Worm (Caenorhabditis elegans): Measurements from ENCODE around the gene daf-12.

daf-12 gene

DNA sequence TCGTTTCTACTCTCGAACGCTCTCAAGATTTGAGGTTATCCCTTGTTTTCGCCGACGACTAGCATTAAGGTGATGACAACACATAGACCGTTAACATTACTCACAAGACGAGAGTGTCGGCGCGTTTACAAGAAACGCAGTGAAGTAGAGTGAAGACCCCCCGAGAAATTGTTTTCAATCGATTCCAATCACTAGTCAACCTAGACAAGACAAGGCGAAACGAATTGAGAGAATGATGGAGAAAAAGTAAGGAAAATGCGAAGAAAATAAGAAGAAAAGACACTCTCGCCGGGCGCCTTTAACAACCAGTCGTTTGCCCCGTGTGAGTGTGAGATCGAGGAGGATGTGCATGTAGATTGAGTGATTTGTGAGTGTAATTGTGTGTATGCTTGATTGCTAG lies 48.8 kb downstream of the daf-12 start:
- TF ChIP-seq hmg-4 (GFP tag; optimal IDR thresholded peaks at IDR 0.05) (peak; percentile 31), tbx-37 (GFP tag; conservative IDR thresholded peaks at IDR 0.05) (no peak)

DNA sequence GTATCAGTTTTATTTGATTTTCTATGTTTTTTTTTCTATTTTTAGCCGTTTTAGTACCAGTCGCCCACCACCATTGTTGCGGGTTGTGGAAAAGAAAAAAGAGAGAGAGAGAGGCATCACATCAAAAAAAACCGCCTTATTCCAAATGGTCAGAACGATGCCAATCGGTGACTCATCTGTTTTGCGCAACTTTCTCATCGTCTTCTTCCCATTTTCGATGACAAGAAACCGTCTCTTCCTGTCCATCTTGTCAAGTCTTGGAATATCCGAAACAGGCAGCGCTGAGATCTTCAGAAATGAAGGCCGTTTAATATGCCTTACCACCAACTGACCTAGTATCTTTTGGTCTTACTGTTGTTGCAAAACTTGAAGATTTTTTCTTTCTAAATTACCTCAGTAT lies 50.8 kb downstream of the daf-12 start:
- TF ChIP-seq ama-1 (optimal IDR thresholded peaks at IDR 0.05), result no peak
- no peak for TF ChIP-seq hnd-1 (tag; optimal IDR thresholded peaks at IDR 0.05)
- TF ChIP-seq flt-1 (GFP tag; IDR thresholded peaks at IDR 0.05), result no peak

DNA sequence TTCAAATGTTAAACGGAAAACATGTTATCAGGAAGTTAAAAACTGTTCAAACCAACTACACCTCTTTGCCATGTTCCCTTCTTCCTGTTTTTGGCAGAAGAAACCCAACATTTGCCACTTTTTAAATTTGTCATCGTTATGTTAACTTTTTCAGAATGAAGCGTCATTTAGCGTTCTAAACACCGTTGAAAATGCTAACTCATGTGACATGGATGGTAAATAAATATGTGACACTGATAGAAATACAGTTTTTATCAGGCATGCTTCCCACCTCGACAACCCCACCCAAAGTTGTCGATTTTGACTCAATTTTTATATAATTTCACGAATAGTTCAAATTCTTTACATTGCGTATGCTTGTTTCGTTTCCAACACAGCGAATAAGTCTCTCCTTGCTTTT lies 51.6 kb downstream of the daf-12 start:
- TF ChIP-seq tbx-11 (GFP tag; IDR thresholded peaks at IDR 0.05), result no peak
- no peak for TF ChIP-seq flt-1 (GFP tag; IDR thresholded peaks at IDR 0.05)
- TF ChIP-seq hmg-4 (GFP tag; optimal IDR thresholded peaks at IDR 0.05), result no peak
- TF ChIP-seq hmbx-1 (tag; optimal IDR thresholded peaks at IDR 0.05), result no peak
- TF ChIP-seq ceh-13 (GFP tag; optimal IDR thresholded peaks at IDR 0.05), result no peak
- no peak for TF ChIP-seq pes-1 (GFP tag; IDR thresholded peaks at IDR 0.05)
- TF ChIP-seq B0310.2 (tag; optimal IDR thresholded peaks at IDR 0.05), result no peak
- no peak for TF ChIP-seq sea-1 (GFP tag; conservative IDR thresholded peaks at IDR 0.05)

DNA sequence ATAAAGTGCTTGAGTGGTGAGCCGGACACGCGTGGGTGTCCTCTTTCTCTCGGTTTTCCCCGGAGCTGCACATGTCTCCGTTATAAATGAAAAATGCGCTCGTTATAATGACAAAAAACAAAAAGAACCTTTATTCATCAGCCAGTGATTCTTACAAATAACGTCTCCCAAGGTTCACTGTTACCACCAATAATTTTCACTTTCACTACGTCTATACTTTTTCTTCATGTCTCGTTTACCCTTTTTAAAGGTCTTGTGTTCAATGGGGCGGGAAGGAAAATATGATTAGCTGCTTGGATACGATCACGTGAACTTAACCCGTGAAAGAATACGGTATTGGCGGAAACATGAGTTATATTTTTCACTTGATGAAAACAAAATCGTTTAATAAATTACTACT lies 52.6 kb downstream of the daf-12 start:
- no peak for TF ChIP-seq tbx-37 (GFP tag; conservative IDR thresholded peaks at IDR 0.05)

DNA sequence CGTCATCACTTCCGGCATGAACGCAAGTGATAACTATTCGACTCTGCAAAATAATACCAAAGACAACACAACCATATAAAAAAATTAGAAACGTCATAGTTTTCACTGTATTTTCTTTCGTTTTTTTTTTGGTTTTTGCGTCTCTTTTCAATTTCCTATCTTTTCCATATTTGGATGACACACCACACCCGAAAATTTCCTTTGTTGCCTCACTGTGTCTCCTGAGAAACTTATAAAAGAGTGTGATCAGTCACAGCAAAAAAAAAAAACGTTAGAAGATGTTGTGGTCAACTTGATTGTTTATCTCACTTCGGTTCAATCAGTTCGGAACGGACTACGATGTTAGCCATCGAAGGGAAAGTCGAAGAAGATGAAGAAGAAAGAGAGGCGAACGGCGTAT lies 54.0 kb downstream of the daf-12 start:
- TF ChIP-seq pes-1 (GFP tag; IDR thresholded peaks at IDR 0.05), result no peak
- TF ChIP-seq tra-4 (tag; optimal IDR thresholded peaks at IDR 0.05), result no peak
- no peak for TF ChIP-seq hmbx-1 (tag; optimal IDR thresholded peaks at IDR 0.05)
- TF ChIP-seq flt-1 (GFP tag; IDR thresholded peaks at IDR 0.05), result no peak
- TF ChIP-seq tbx-37 (GFP tag; conservative IDR thresholded peaks at IDR 0.05), result no peak
- no peak for TF ChIP-seq scrt-1 (GFP tag; IDR thresholded peaks at IDR 0.05)
- TF ChIP-seq ceh-36 (tag; optimal IDR thresholded peaks at IDR 0.05), result no peak
- no peak for TF ChIP-seq aly-1 (tag; optimal IDR thresholded peaks at IDR 0.05)
- no peak for TF ChIP-seq B0310.2 (tag; optimal IDR thresholded peaks at IDR 0.05)
- no peak for TF ChIP-seq hmg-4 (GFP tag; optimal IDR thresholded peaks at IDR 0.05)
- TF ChIP-seq ceh-13 (GFP tag; optimal IDR thresholded peaks at IDR 0.05), result no peak
- no peak for TF ChIP-seq ama-1 (optimal IDR thresholded peaks at IDR 0.05)
- no peak for TF ChIP-seq F13C5.2 (tag; optimal IDR thresholded peaks at IDR 0.05)
- no peak for TF ChIP-seq hnd-1 (tag; optimal IDR thresholded peaks at IDR 0.05)
- no peak for TF ChIP-seq ets-7 (tag; optimal IDR thresholded peaks at IDR 0.05)
- no peak for TF ChIP-seq sea-1 (GFP tag; conservative IDR thresholded peaks at IDR 0.05)
- no peak for TF ChIP-seq tbx-11 (GFP tag; IDR thresholded peaks at IDR 0.05)

DNA sequence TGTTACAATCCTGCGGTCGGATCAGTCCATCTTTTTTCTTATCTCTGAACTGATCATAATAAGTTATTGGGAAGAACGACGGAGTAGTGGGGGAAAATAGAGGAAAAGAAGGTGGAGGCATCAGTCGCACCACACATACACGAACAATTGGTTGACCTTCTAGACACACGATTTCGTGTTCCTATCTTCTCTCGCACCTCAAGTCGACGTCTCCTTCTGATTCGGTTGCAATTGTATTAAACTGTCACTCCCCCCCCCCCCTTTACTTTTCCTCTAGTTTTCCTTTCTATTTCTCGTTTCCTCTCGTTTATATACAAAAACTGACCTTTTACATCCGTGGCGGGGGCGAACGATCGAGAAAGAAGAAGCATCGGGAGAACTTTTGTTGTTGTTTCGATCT lies 55.5 kb downstream of the daf-12 start:
- TF ChIP-seq tra-4 (tag; optimal IDR thresholded peaks at IDR 0.05) (no peak), hmg-4 (GFP tag; optimal IDR thresholded peaks at IDR 0.05) (peak; percentile 2), flt-1 (GFP tag; IDR thresholded peaks at IDR 0.05) (no peak)

DNA sequence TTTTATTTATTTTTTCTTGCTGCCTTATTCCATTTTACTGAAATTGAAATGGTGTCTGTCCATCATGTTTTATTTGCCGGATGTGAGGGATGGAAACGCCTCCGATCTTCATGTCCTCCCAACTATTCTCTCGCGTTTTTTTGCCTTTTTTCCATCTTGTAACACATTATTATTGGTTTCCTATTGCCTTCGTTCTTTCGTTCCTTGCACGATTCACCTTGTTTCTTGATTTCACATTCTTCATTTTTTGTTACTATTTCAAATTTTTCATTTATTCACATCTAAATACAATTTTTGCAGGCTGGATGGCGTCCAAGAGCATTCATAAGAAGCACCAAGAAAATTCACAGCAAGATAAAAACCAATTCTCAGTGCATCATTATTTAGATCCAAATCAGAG lies 55.9 kb downstream of the daf-12 start, which contains the start of gene yap-1:
Gene yap-1, plus strand, starts transcription at position 301 of the 400 bp plus-strand sequence.
- no peak for TF ChIP-seq tra-4 (tag; optimal IDR thresholded peaks at IDR 0.05)
- no peak for TF ChIP-seq ceh-36 (tag; optimal IDR thresholded peaks at IDR 0.05)
- no peak for TF ChIP-seq ets-7 (tag; optimal IDR thresholded peaks at IDR 0.05)
- TF ChIP-seq hmbx-1 (tag; optimal IDR thresholded peaks at IDR 0.05), result no peak
- TF ChIP-seq flt-1 (GFP tag; IDR thresholded peaks at IDR 0.05), result no peak
- no peak for TF ChIP-seq ceh-13 (GFP tag; optimal IDR thresholded peaks at IDR 0.05)
- no peak for TF ChIP-seq F13C5.2 (tag; optimal IDR thresholded peaks at IDR 0.05)
- TF ChIP-seq scrt-1 (GFP tag; IDR thresholded peaks at IDR 0.05), result no peak
- TF ChIP-seq hmg-4 (GFP tag; optimal IDR thresholded peaks at IDR 0.05), result no peak
- TF ChIP-seq tbx-37 (GFP tag; conservative IDR thresholded peaks at IDR 0.05), result no peak
- TF ChIP-seq hnd-1 (tag; optimal IDR thresholded peaks at IDR 0.05), result no peak
- TF ChIP-seq sea-1 (GFP tag; conservative IDR thresholded peaks at IDR 0.05), result no peak
- no peak for TF ChIP-seq tbx-11 (GFP tag; IDR thresholded peaks at IDR 0.05)
- no peak for TF ChIP-seq ama-1 (optimal IDR thresholded peaks at IDR 0.05)
- no peak for TF ChIP-seq pes-1 (GFP tag; IDR thresholded peaks at IDR 0.05)

DNA sequence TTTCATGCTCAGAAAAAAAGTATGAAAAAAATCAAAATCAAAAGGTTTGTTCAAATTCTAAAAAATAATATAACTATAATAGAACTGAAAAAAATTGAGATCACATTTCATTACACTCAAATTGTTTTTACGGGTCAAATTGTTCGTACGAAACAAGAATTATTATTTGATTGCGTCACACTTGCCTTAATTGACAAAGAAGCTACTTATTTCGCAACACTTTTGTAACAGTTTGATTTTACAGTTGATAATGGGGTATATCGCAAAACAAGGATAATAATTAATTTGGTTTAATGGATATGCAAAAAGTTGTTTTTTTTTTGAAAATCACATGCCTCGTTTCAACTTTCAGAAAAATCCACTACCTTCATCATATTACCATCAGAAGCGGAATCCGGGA lies 56.3 kb downstream of the daf-12 start:
- no peak for TF ChIP-seq B0310.2 (tag; optimal IDR thresholded peaks at IDR 0.05)
- no peak for TF ChIP-seq ama-1 (optimal IDR thresholded peaks at IDR 0.05)
- no peak for TF ChIP-seq tra-4 (tag; optimal IDR thresholded peaks at IDR 0.05)
- no peak for TF ChIP-seq scrt-1 (GFP tag; IDR thresholded peaks at IDR 0.05)
- no peak for TF ChIP-seq aly-1 (tag; optimal IDR thresholded peaks at IDR 0.05)
- TF ChIP-seq hnd-1 (tag; optimal IDR thresholded peaks at IDR 0.05), result no peak
- TF ChIP-seq hmbx-1 (tag; optimal IDR thresholded peaks at IDR 0.05), result no peak
- no peak for TF ChIP-seq ceh-36 (tag; optimal IDR thresholded peaks at IDR 0.05)
- TF ChIP-seq ets-7 (tag; optimal IDR thresholded peaks at IDR 0.05), result no peak
- TF ChIP-seq pes-1 (GFP tag; IDR thresholded peaks at IDR 0.05), result no peak
- TF ChIP-seq tbx-37 (GFP tag; conservative IDR thresholded peaks at IDR 0.05), result no peak
- no peak for TF ChIP-seq flt-1 (GFP tag; IDR thresholded peaks at IDR 0.05)
- no peak for TF ChIP-seq ceh-13 (GFP tag; optimal IDR thresholded peaks at IDR 0.05)
- TF ChIP-seq F13C5.2 (tag; optimal IDR thresholded peaks at IDR 0.05), result no peak
- TF ChIP-seq hmg-4 (GFP tag; optimal IDR thresholded peaks at IDR 0.05), result no peak
- TF ChIP-seq sea-1 (GFP tag; conservative IDR thresholded peaks at IDR 0.05), result no peak
- TF ChIP-seq tbx-11 (GFP tag; IDR thresholded peaks at IDR 0.05), result no peak

DNA sequence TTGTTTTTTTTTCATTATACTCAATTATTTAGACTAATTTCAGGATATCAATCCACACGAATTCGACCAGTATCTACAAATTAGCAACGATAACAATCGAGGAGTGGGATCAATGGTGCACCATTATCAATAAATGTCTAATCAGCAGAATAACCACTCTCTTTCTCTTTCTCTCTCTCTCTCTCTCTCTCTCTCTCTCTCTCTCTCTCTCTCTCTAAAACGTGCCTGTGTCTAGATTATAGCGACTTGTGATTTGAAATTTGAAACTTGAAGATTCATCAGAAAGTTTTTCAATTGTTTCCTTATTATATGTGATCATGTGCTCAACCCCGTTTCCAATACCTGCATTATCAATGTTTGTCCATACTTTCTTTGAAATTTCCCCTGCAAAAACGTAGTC lies 58.5 kb downstream of the daf-12 start:
- TF ChIP-seq hnd-1 (tag; optimal IDR thresholded peaks at IDR 0.05), result no peak

Measured in whole organism, early embryonic.